Worm (Caenorhabditis elegans): ENCODE data around the gene pssy-2.

DNA sequence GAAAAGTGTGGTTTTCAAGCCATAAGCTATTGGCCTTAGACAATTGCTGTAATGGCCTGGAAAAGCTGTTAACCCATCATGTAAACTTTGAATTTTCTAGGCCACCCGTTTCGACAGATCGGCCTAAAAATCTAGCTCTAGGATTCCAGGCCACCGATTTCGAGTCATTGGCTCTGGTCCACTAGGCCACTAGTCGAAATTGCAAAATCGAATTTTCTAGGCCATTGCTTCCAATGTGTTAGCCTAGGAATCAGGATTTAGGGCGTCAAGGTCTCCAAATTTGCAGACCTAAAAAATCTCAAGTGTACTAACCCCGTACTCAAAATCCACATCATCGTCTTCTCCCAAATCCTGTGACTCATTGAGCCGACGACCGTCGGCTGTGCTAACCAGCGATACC lies 39.1 kb downstream of the pssy-2 start:
- TF ChIP-seq flt-1 (GFP tag; IDR thresholded peaks at IDR 0.05), result no peak
- no peak for TF ChIP-seq ztf-23 (GFP tag; IDR thresholded peaks at IDR 0.05)
- no peak for TF ChIP-seq cog-1 (tag; optimal IDR thresholded peaks at IDR 0.05)
- TF ChIP-seq ztf-29 (GFP tag; IDR thresholded peaks at IDR 0.05), result no peak
- TF ChIP-seq T22C8.4 (GFP tag; IDR thresholded peaks at IDR 0.05), result no peak
- no peak for TF ChIP-seq ref-1 (GFP tag; conservative IDR thresholded peaks at IDR 0.05)
